Worm (Caenorhabditis elegans) whole organism, early embryonic: ENCODE results near the gene mif-4.

Experiments used
- F13C5.2 ChIP-seq: sonication (generic microtip); optimal IDR thresholded peaks from 2 replicates; lab custom pipeline; 2017; ENCODE audit warnings: mild to moderate bottlenecking, missing genetic modification characterization, inconsistent platforms, missing compliant biosample characterization
- aly-1 ChIP-seq: sonication (generic microtip); optimal IDR thresholded peaks from 2 replicates; lab custom pipeline; 2016; ENCODE audit warnings: missing genetic modification characterization, missing compliant biosample characterization
- ama-1 ChIP-seq: fragments of 150-350 bp; optimal IDR thresholded peaks from 2 replicates; lab custom pipeline; 2014
- ceh-36 ChIP-seq: sonication (generic microtip); optimal IDR thresholded peaks from 2 replicates; lab custom pipeline; 2016; ENCODE audit warnings: missing genetic modification characterization, inconsistent platforms, missing compliant biosample characterization
- flt-1 ChIP-seq: fragments of 200-800 bp; sonication (Bioruptor generic); IDR thresholded peaks from 2 replicates; pipeline ENCODE4 v1.3.6; 2022; ENCODE audit warnings: missing genetic modification characterization, missing compliant biosample characterization
- hmbx-1 ChIP-seq: sonication (generic microtip); optimal IDR thresholded peaks from 2 replicates; lab custom pipeline; 2016; ENCODE audit warnings: mild to moderate bottlenecking, missing genetic modification characterization, missing compliant biosample characterization
- hmg-4 ChIP-seq: fragments of 200-800 bp; sonication (Bioruptor generic); optimal IDR thresholded peaks from 2 replicates; lab custom pipeline; 2018; ENCODE audit warnings: mild to moderate bottlenecking, missing genetic modification characterization, missing compliant biosample characterization
- hnd-1 ChIP-seq: sonication (generic microtip); optimal IDR thresholded peaks from 2 replicates; lab custom pipeline; 2016; ENCODE audit warnings: missing genetic modification characterization, missing compliant biosample characterization
- scrt-1 ChIP-seq: fragments of 200-800 bp; sonication (Bioruptor generic); IDR thresholded peaks from 2 replicates; pipeline ENCODE4 v1.3.6; 2022; ENCODE audit warnings: missing genetic modification characterization, missing compliant biosample characterization
- sea-1 ChIP-seq: fragments of 200-800 bp; sonication (Bioruptor generic); conservative IDR thresholded peaks from 2 replicates; pipeline ENCODE4 v1.3.6; 2022; ENCODE audit warnings: missing genetic modification characterization, missing compliant biosample characterization
- tbx-11 ChIP-seq: fragments of 200-800 bp; sonication (Bioruptor generic); IDR thresholded peaks from 2 replicates; pipeline ENCODE4 v1.3.6; 2022; ENCODE audit warnings: missing genetic modification characterization, missing compliant biosample characterization
- tbx-37 ChIP-seq: fragments of 200-800 bp; sonication (Bioruptor generic); conservative IDR thresholded peaks from 2 replicates; pipeline ENCODE4 v1.3.6; 2022; ENCODE audit warnings: missing genetic modification reagents, missing genetic modification characterization, missing compliant biosample characterization

- TF ChIP-seq ama-1 (lab: Kevin White, UChicago) (no peak), hmg-4 (GFP tag; lab: Kevin White, UChicago) (no peak), sea-1 (no peak), tbx-37 (GFP tag; lab: Robert Waterston, UW) (no peak), tbx-11 (GFP tag; lab: Robert Waterston, UW) (no peak), ceh-36 (no peak), hmbx-1 (tag; lab: Kevin White, UChicago) (no peak), hnd-1 (tag; lab: Kevin White, UChicago) (no peak), scrt-1 (GFP tag; lab: Robert Waterston, UW) (no peak), aly-1 (tag; lab: Kevin White, UChicago) (no peak), flt-1 (no peak), F13C5.2 (tag; lab: Kevin White, UChicago) (no peak)
These were observed 32.2 kb downstream of the mif-4 start, which contains the start of gene srv-25 for ce11 chrIV:6303642-6304041.
